Worm (Caenorhabditis elegans): Measurements from ENCODE around the gene pph-4.1.

DNA sequence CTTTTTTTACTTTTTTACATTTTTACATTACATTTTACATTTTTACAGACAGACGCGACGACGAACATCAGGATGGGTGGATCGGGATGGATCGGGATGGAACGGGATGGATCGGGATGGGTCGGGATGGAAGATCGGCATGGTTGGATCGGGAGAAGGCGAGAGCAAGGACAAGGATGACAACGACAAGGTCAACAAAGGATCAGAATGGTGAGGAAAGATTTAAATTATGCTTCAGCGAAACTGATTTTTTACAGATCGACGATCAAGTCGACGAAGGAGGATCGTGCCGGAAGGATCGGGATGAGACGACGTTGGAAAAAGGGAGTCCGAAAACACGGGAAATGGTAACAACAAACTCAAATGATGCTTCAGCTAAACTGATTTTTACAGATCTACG lies 37.0 kb upstream of the pph-4.1 start:
- TF ChIP-seq ztf-29 (GFP tag; IDR thresholded peaks at IDR 0.05): no peak
- no peak for TF ChIP-seq tab-1 (GFP tag; IDR thresholded peaks at IDR 0.05)
- no peak for TF ChIP-seq ztf-23 (GFP tag; IDR thresholded peaks at IDR 0.05)
- no peak for TF ChIP-seq klf-2 (GFP tag; conservative IDR thresholded peaks at IDR 0.05)
- TF ChIP-seq flt-1 (GFP tag; IDR thresholded peaks at IDR 0.05): no peak
- no peak for TF ChIP-seq cog-1 (tag; optimal IDR thresholded peaks at IDR 0.05)
- no peak for TF ChIP-seq T22C8.4 (GFP tag; IDR thresholded peaks at IDR 0.05)

All from whole organism, midembryonic.